Worm (Caenorhabditis elegans): ENCODE data around the gene T06C12.12.

- TF ChIP-seq ceh-34 (tag; optimal IDR thresholded peaks at IDR 0.05) (no peak), tbx-2 (tag; optimal IDR thresholded peaks at IDR 0.05) (no peak), pha-4 (tag; optimal IDR thresholded peaks at IDR 0.05) (no peak), pros-1 (tag; optimal IDR thresholded peaks at IDR 0.05) (no peak), lim-6 (tag; optimal IDR thresholded peaks at IDR 0.05) (no peak), ceh-18 (tag; optimal IDR thresholded peaks at IDR 0.05) (no peak), pax-1 (tag; optimal IDR thresholded peaks at IDR 0.05) (no peak), nfya-1 (tag; optimal IDR thresholded peaks at IDR 0.05) (no peak), ama-1 (optimal IDR thresholded peaks at IDR 0.05) (no peak), T23F11.4 (GFP tag; optimal IDR thresholded peaks at IDR 0.05) (no peak), C38D4.7 (GFP tag; optimal IDR thresholded peaks at IDR 0.05) (no peak)
These were observed 26.0 kb upstream of the T06C12.12 start, which contains the start of gene srh-293 for ce11 chrV:15865839-15866238.

All from whole organism, late embryonic.